Fruit fly (Drosophila melanogaster): ENCODE measurements around the gene bam.

Gene bam

DNA sequence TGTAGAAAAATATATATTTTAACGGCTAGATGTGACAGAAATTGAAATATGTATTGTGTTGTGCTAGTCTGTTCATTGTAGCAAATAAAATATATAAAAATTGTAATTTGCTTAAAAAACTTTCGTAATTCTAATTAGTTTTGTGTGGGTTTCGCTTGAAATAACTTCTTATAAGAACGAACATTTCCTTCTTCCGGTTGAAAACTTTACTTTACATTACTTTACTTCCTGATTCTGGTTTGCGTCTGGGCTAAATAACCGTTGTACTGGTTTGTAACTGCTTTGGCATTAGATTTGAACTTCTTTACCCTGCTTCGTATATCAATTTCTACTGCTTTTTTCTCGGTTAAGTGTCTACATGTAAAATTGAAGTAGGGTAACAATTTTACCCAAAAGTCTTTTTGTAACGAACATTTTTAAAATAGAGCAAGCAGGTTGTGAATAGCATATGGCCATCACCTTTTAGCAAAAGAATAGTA, 51.1 kb downstream of the bam start, which contains the start of gene lobo (continued):
- TF ChIP-seq CG3995 (GFP tag; optimal IDR thresholded peaks at IDR 0.05) (peak; percentile 39), dpn (GFP tag; optimal IDR thresholded peaks at IDR 0.05) (peak; percentile 49 to 73), CG6765 (GFP tag; optimal IDR thresholded peaks at IDR 0.05) (no peak), CG33557 (GFP tag; optimal IDR thresholded peaks at IDR 0.05) (peak; percentile 64), Eip74EF (GFP tag; optimal IDR thresholded peaks at IDR 0.05) (peak; percentile 35 to 73), CG4360 (GFP tag; IDR thresholded peaks at IDR 0.05) (no peak), fd96Cb (tag; optimal IDR thresholded peaks at IDR 0.05) (peak; percentile 24), exex (tag; optimal IDR thresholded peaks at IDR 0.05) (no peak), Oaz (GFP tag; IDR thresholded peaks at IDR 0.05) (peak; percentile 71; the same call in 1 of the 2 replicates), bigmax (GFP tag; optimal IDR thresholded peaks at IDR 0.05) (peak; percentile 14), Dfd (GFP tag; optimal IDR thresholded peaks at IDR 0.05) (peak in 1 of 2 experiments; percentile 50), Sry-β (GFP tag; optimal IDR thresholded peaks at IDR 0.05) (no peak), CG14860 (GFP tag; IDR thresholded peaks at IDR 0.05; ENCODE audit: partially characterized antibody) (no peak), az2 (GFP tag; optimal IDR thresholded peaks at IDR 0.05) (peak; percentile 35), p53 (GFP tag; optimal IDR thresholded peaks at IDR 0.05) (peak; percentile 31), hth (optimal IDR thresholded peaks at IDR 0.05) (no peak), slp2 (GFP tag; optimal IDR thresholded peaks at IDR 0.05) (peak; percentile 59), sens-2 (GFP tag; IDR thresholded peaks at IDR 0.05) (peak; percentile 75), peb (GFP tag; IDR thresholded peaks at IDR 0.05) (no peak), CG10267 (tag; optimal IDR thresholded peaks at IDR 0.05) (peak; percentile 58), Dip3 (GFP tag; optimal IDR thresholded peaks at IDR 0.05) (peak; percentile 48), CG17385 (GFP tag; optimal IDR thresholded peaks at IDR 0.05) (peak; percentile 59), CG10147 (GFP tag; optimal IDR thresholded peaks at IDR 0.05) (peak; percentile 49), CG16779 (GFP tag; IDR thresholded peaks at IDR 0.05) (no peak), pan (optimal IDR thresholded peaks at IDR 0.05) (no peak), pan (GFP tag; optimal IDR thresholded peaks at IDR 0.05 in 1 of 2, IDR thresholded peaks at IDR 0.05 in 1 of 2) (no peak), CG4854 (GFP tag; optimal IDR thresholded peaks at IDR 0.05) (peak; percentile 44), maf-S (GFP tag; optimal IDR thresholded peaks at IDR 0.05) (peak; percentile 61), HmgZ (tag; optimal IDR thresholded peaks at IDR 0.05) (peak; percentile 80), Sry-δ (GFP tag; optimal IDR thresholded peaks at IDR 0.05) (peak; percentile 47), CG10543 (GFP tag; optimal IDR thresholded peaks at IDR 0.05) (peak; percentile 18), croc (GFP tag; conservative IDR thresholded peaks at IDR 0.05) (no peak), CG17802 (tag; optimal IDR thresholded peaks at IDR 0.05) (peak; percentile 34), CG5953 (GFP tag; IDR thresholded peaks at IDR 0.05) (peak; percentile 72), CG2199 (GFP tag; IDR thresholded peaks at IDR 0.05) (peak; percentile 90), YL-1 (GFP tag; optimal IDR thresholded peaks at IDR 0.05) (peak; percentile 4), nau (GFP tag; optimal IDR thresholded peaks at IDR 0.05) (no peak), sc (optimal IDR thresholded peaks at IDR 0.05) (no peak), sc (GFP tag; optimal IDR thresholded peaks at IDR 0.05) (peak; percentile 35), CG8944 (GFP tag; optimal IDR thresholded peaks at IDR 0.05) (no peak), B-H1 (GFP tag; IDR thresholded peaks at IDR 0.05) (no peak; the same call in 2 of the 3 replicates), shn (GFP tag; optimal IDR thresholded peaks at IDR 0.05) (peak; percentile 58), Gsc (GFP tag; IDR thresholded peaks at IDR 0.05) (no peak), CG8281 (tag; optimal IDR thresholded peaks at IDR 0.05) (no peak), HLH3B (GFP tag; IDR thresholded peaks at IDR 0.05) (no peak), abd-A (tag; optimal IDR thresholded peaks at IDR 0.05) (peak; percentile 10), Bgb (GFP tag; IDR thresholded peaks at IDR 0.05; ENCODE audit: partially characterized antibody) (peak; percentile 64; the same call in 1 of the 2 replicates), NC2β (GFP tag; optimal IDR thresholded peaks at IDR 0.05) (peak; percentile 67), CG12942 (GFP tag; optimal IDR thresholded peaks at IDR 0.05) (no peak), dan (GFP tag; IDR thresholded peaks at IDR 0.05) (no peak), cas (GFP tag; IDR thresholded peaks at IDR 0.05) (no peak), otp (GFP tag; IDR thresholded peaks at IDR 0.05) (peak; percentile 84)
